Fruit fly (Drosophila melanogaster): ENCODE measurements around the gene hoe2.

The hoe2 gene

DNA sequence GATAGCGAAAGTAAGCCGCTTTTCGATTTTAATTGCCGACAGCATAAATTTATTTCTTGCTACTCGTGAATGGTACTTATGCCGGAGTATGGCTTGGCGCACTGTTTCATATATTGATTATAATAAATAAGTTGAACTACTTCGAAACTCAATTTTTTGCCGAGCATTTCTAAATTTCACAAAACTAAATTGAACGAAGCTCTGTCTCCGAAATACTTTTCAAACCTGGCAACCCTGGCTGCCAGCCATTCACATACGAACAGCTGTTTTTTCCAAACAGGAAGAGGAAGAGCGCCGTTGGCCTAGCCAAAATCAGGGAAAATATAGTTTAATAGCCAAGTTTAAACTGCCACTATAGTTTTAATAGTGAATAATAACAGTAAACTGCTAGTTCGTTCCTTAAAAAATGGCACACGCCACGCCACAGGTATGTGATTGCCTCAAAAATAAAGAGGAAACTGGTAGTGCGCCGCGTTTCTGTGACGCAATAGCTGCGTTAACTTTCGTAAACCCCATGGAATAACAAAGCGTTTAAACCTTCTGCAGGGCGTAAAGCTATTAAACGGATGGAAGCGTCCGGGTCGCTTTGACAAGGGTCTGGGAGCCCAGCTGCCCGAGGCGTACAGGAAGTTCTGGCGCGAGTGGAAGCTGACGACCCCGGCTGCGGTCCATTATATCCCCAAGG is 37.6 kb upstream of the hoe2 start, which contains the start of gene mRpL28:
TSS of gene mRpL28 (plus strand) at position 246 of the 685 bp plus-strand sequence.
- TF ChIP-seq psq (GFP tag; optimal IDR thresholded peaks at IDR 0.05) (peak; percentile 2), Rel (GFP tag; optimal IDR thresholded peaks at IDR 0.05) (no peak), Rel (tag; optimal IDR thresholded peaks at IDR 0.05) (peak; percentile 88), fru (GFP tag; optimal IDR thresholded peaks at IDR 0.05) (no peak), Dfd (GFP tag; optimal IDR thresholded peaks at IDR 0.05) (no peak), Hr83 (GFP tag; optimal IDR thresholded peaks at IDR 0.05; ENCODE audit: poor library complexity, severe bottlenecking) (peak; percentile 16), HLH106 (tag; optimal IDR thresholded peaks at IDR 0.05) (peak; percentile 15), ey (GFP tag; optimal IDR thresholded peaks at IDR 0.05) (peak; percentile 26)

DNA sequence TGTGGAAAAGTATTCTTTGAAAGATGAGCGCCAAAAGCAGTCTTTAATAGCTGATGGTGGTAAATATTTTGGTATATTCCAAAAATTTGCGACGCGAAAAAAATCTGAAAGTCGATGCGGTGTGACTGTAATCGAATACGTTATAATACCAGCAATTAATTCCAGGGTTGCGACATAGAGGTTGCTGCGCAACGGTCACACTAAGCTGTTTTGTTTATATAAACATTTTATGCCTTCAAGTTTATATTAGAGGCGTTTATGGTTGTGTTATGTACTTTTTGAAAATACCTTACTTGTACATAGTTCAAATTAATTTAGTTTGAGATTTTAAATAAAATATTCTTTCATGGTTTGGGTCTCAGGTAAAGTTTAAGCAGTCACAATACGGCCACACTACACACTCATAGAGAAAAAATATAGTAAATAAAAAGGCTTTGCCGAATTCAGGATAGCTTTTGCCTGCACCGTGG is 35.1 kb upstream of the hoe2 start, which contains the start of gene CG14043:
TSS of gene CG14043 (plus strand) at position 374 of the 470 bp plus-strand sequence.
- no peak for TF ChIP-seq brk (GFP tag; optimal IDR thresholded peaks at IDR 0.05)
- no peak for TF ChIP-seq Rel (GFP tag; optimal IDR thresholded peaks at IDR 0.05)
- peak; percentile 51 for TF ChIP-seq Rel (tag; optimal IDR thresholded peaks at IDR 0.05)
- no peak for TF ChIP-seq Mio (GFP tag; optimal IDR thresholded peaks at IDR 0.05)
- TF ChIP-seq Myc (optimal IDR thresholded peaks at IDR 0.05), result peak; percentile 46
- peak; percentile 2 for TF ChIP-seq HLH106 (tag; optimal IDR thresholded peaks at IDR 0.05)

DNA sequence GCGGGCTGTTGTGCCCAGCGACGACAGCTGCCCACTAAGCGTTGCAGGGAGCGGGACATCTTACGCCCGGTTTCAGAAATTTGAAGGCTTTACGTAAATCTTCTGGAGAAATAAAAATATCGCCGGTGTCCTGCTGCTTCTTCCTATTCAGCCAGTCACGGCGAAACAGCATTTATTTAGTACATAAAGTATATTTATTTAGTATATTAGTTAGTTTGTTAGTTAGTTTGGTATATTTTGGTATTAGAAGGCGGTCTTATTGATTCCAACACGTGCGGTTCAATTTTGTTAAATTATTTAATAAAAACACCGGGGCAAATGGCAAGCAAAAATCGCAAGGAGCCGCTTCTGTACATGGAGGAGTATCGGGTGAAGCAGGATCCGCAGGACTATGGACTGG is 32.5 kb upstream of the hoe2 start, which contains the start of the genes Scox and Polr1C:
TSS of gene Scox (minus strand) at position 169 of the 400 bp plus-strand sequence.
TSS of gene Polr1C (plus strand) at position 238 of the 400 bp plus-strand sequence.
- TF ChIP-seq sage (GFP tag; optimal IDR thresholded peaks at IDR 0.05) (no peak), Myc (optimal IDR thresholded peaks at IDR 0.05) (peak; percentile 1), CG32264 (GFP tag; optimal IDR thresholded peaks at IDR 0.05) (no peak), Rel (GFP tag; optimal IDR thresholded peaks at IDR 0.05) (no peak), Rel (tag; optimal IDR thresholded peaks at IDR 0.05) (no peak), tai (GFP tag; optimal IDR thresholded peaks at IDR 0.05) (no peak), psq (GFP tag; optimal IDR thresholded peaks at IDR 0.05) (no peak)

DNA sequence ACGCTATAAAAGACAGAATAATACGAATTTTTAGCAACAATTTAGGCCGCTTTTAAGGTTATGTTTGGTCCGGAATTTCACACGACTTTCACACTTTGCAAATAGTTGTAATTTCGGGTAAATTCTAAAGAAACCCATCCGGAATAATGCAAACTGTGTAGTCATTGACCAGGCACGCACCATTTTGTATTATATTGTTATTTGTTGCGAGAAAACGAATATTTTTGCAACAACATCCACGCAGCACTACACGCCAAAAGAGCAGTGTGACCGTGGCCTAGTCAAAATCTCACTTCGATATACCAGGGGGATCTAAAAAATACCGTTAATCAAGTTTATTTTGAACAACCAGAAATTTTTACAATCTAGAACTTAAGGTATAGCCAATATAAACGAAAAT is 31.3 kb upstream of the hoe2 start, which contains the start of gene eIF3i:
TSS of gene eIF3i (minus strand) at position 265 of the 400 bp plus-strand sequence.
- TF ChIP-seq usp (GFP tag; optimal IDR thresholded peaks at IDR 0.05) (no peak), h (GFP tag; optimal IDR thresholded peaks at IDR 0.05) (no peak), Abd-B (GFP tag; optimal IDR thresholded peaks at IDR 0.05) (no peak), woc (GFP tag; optimal IDR thresholded peaks at IDR 0.05) (no peak), dl (GFP tag; optimal IDR thresholded peaks at IDR 0.05; ENCODE audit: insufficient read depth in 1 of 2, partially characterized antibody in 2 of 2) (no peak), Rel (GFP tag; optimal IDR thresholded peaks at IDR 0.05) (no peak), Rel (tag; optimal IDR thresholded peaks at IDR 0.05) (no peak)

DNA sequence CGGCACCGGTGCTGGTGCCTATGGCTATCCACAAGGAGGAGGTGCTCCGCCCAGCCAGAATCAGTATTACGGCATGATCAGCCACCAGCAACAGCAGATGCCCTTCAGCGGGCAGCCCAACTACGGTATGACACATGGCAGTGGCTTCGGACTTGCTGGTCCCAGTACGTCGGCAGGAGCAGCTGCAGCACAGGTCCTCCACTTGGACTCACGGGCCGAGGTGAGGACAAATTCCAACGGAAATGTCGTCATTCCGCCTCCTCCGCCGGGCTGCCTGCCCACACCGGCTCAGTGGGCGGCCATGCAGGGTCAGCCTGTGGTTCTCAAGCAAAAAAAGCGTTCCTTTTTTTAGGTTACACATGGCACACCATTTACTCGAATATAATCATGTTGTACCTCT is 29.7 kb upstream of the hoe2 start:
- TF ChIP-seq usp (GFP tag; optimal IDR thresholded peaks at IDR 0.05) (no peak), Vsx2 (GFP tag; optimal IDR thresholded peaks at IDR 0.05; ENCODE audit: partially characterized antibody) (no peak), lola (GFP tag; optimal IDR thresholded peaks at IDR 0.05) (no peak), ey (GFP tag; optimal IDR thresholded peaks at IDR 0.05) (no peak), dsf (GFP tag; optimal IDR thresholded peaks at IDR 0.05; ENCODE audit: borderline replicate concordance) (no peak), Hr78 (GFP tag; optimal IDR thresholded peaks at IDR 0.05) (no peak), Myc (optimal IDR thresholded peaks at IDR 0.05) (no peak), fru (GFP tag; optimal IDR thresholded peaks at IDR 0.05) (no peak), sv (GFP tag; optimal IDR thresholded peaks at IDR 0.05) (no peak), HLH106 (tag; optimal IDR thresholded peaks at IDR 0.05) (no peak), CG32264 (GFP tag; optimal IDR thresholded peaks at IDR 0.05) (no peak), dl (GFP tag; optimal IDR thresholded peaks at IDR 0.05; ENCODE audit: insufficient read depth in 1 of 2, partially characterized antibody in 2 of 2) (no peak), tai (GFP tag; optimal IDR thresholded peaks at IDR 0.05) (no peak)

DNA sequence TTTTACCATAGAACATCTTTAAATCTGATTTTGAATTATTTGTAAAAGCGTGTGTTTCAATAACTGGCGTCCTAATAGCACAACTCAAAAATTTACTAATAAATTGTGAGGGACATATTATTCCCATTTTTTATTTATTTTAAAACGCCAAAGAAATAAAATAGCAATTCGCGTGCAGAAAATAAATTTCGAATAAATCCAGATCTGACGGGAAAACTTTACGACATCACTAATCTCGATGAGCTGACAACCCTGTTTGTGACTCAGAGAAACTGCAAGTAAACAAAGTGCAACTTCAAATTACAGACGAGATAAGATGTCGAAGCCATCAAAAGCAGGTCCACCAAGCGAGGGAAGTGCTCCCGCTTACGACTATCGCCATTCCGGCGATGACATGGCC is 29.2 kb upstream of the hoe2 start, which contains the start of gene CG34125:
TSS of gene CG34125 (plus strand) at position 254 of the 400 bp plus-strand sequence.
- TF ChIP-seq sv (GFP tag; optimal IDR thresholded peaks at IDR 0.05) (no peak), OdsH (GFP tag; optimal IDR thresholded peaks at IDR 0.05) (peak; percentile 24), Dfd (GFP tag; optimal IDR thresholded peaks at IDR 0.05) (no peak), Sp1 (GFP tag; optimal IDR thresholded peaks at IDR 0.05) (no peak), rgr (GFP tag; optimal IDR thresholded peaks at IDR 0.05) (no peak), CG9705 (GFP tag; optimal IDR thresholded peaks at IDR 0.05) (peak; percentile 24), ey (GFP tag; optimal IDR thresholded peaks at IDR 0.05) (no peak), GATAd (GFP tag; optimal IDR thresholded peaks at IDR 0.05) (no peak), Vsx2 (GFP tag; optimal IDR thresholded peaks at IDR 0.05; ENCODE audit: partially characterized antibody) (no peak), sage (GFP tag; optimal IDR thresholded peaks at IDR 0.05) (no peak), woc (GFP tag; optimal IDR thresholded peaks at IDR 0.05) (no peak), psq (GFP tag; optimal IDR thresholded peaks at IDR 0.05) (no peak), HLH106 (tag; optimal IDR thresholded peaks at IDR 0.05) (peak; percentile 53), jim (GFP tag; optimal IDR thresholded peaks at IDR 0.05) (no peak), CG32264 (GFP tag; optimal IDR thresholded peaks at IDR 0.05) (no peak), CrebA (GFP tag; optimal IDR thresholded peaks at IDR 0.05; ENCODE audit: borderline replicate concordance) (no peak), foxo (GFP tag; optimal IDR thresholded peaks at IDR 0.05) (no peak), Abd-B (GFP tag; optimal IDR thresholded peaks at IDR 0.05) (no peak), usp (GFP tag; optimal IDR thresholded peaks at IDR 0.05) (no peak), Myc (optimal IDR thresholded peaks at IDR 0.05) (peak; percentile 88), Hnf4 (GFP tag; optimal IDR thresholded peaks at IDR 0.05) (no peak), tai (GFP tag; optimal IDR thresholded peaks at IDR 0.05) (no peak), Hr78 (GFP tag; optimal IDR thresholded peaks at IDR 0.05) (no peak)
